Fruit fly (Drosophila melanogaster): ENCODE measurements around the gene Ir94a.

The Ir94a gene

dm6 chr3R:22093950-22094349, 19.3 kb upstream of the Ir94a start:
- no peak for TF ChIP-seq rn (GFP tag; IDR thresholded peaks at IDR 0.05)
- TF ChIP-seq CG34367 (tag; optimal IDR thresholded peaks at IDR 0.05), result no peak
- no peak for TF ChIP-seq Pif1B (GFP tag; optimal IDR thresholded peaks at IDR 0.05)
- TF ChIP-seq Snoo (tag; optimal IDR thresholded peaks at IDR 0.05), result no peak
- TF ChIP-seq fd96Ca (GFP tag; IDR thresholded peaks at IDR 0.05), result no peak
- TF ChIP-seq D1 (tag; optimal IDR thresholded peaks at IDR 0.05), result no peak
- no peak for TF ChIP-seq CG14655 (GFP tag; optimal IDR thresholded peaks at IDR 0.05)
- TF ChIP-seq CG4496 (GFP tag; IDR thresholded peaks at IDR 0.05), result no peak
- TF ChIP-seq Pif1A (GFP tag; optimal IDR thresholded peaks at IDR 0.05), result no peak
- no peak for TF ChIP-seq CG8301 (tag; optimal IDR thresholded peaks at IDR 0.05)
- TF ChIP-seq CG12605 (GFP tag; IDR thresholded peaks at IDR 0.05), result no peak
- TF ChIP-seq CG10348 (GFP tag; IDR thresholded peaks at IDR 0.05), result no peak
- no peak for TF ChIP-seq Ets98B (GFP tag; IDR thresholded peaks at IDR 0.05)
- TF ChIP-seq CG13204 (GFP tag; optimal IDR thresholded peaks at IDR 0.05), result no peak
- TF ChIP-seq CG9948 (tag; optimal IDR thresholded peaks at IDR 0.05), result no peak

dm6 chr3R:22096893-22097292, 16.3 kb upstream of the Ir94a start:
- TF ChIP-seq Pif1B (GFP tag; optimal IDR thresholded peaks at IDR 0.05) (no peak), CG12605 (GFP tag; IDR thresholded peaks at IDR 0.05) (no peak), gl (tag; optimal IDR thresholded peaks at IDR 0.05) (no peak), CG8301 (tag; optimal IDR thresholded peaks at IDR 0.05) (no peak), Pif1A (GFP tag; optimal IDR thresholded peaks at IDR 0.05) (no peak), CG13204 (GFP tag; optimal IDR thresholded peaks at IDR 0.05) (no peak), CG14655 (GFP tag; optimal IDR thresholded peaks at IDR 0.05) (no peak), CG15710 (tag; optimal IDR thresholded peaks at IDR 0.05) (no peak), CG4496 (GFP tag; IDR thresholded peaks at IDR 0.05) (no peak), CG9948 (tag; optimal IDR thresholded peaks at IDR 0.05) (no peak)

dm6 chr3R:22103114-22103513, 10.1 kb upstream of the Ir94a start, which contains the start of gene CG13407:
Gene CG13407, plus strand, starts transcription at chr3R:22103414.
- TF ChIP-seq CG32121 (GFP tag; IDR thresholded peaks at IDR 0.05), result no peak
- no peak for TF ChIP-seq CG8301 (tag; optimal IDR thresholded peaks at IDR 0.05)
- TF ChIP-seq gl (tag; optimal IDR thresholded peaks at IDR 0.05), result no peak

- TF ChIP-seq D1 (tag; optimal IDR thresholded peaks at IDR 0.05), result no peak
- TF ChIP-seq Pif1B (GFP tag; optimal IDR thresholded peaks at IDR 0.05), result no peak
- TF ChIP-seq Ets98B (GFP tag; IDR thresholded peaks at IDR 0.05), result no peak
These were observed 4.9 kb upstream of the Ir94a start for dm6 chr3R:22108316-22108715.

- TF ChIP-seq CG10348 (GFP tag; IDR thresholded peaks at IDR 0.05), result no peak
These were observed 3.9 kb downstream of the Ir94a start, which contains the start of gene Ir94b for dm6 chr3R:22117149-22117548. Gene Ir94b, minus strand, starts transcription at chr3R:22117249.

- TF ChIP-seq Ets98B (GFP tag; IDR thresholded peaks at IDR 0.05) (no peak), CG8159 (tag; optimal IDR thresholded peaks at IDR 0.05) (no peak), CG10348 (GFP tag; IDR thresholded peaks at IDR 0.05) (no peak), Snoo (tag; optimal IDR thresholded peaks at IDR 0.05) (no peak), CG9948 (tag; optimal IDR thresholded peaks at IDR 0.05) (no peak), Pif1A (GFP tag; optimal IDR thresholded peaks at IDR 0.05) (no peak), EcR (GFP tag; optimal IDR thresholded peaks at IDR 0.05) (no peak), fd96Ca (GFP tag; IDR thresholded peaks at IDR 0.05) (no peak), CG8301 (tag; optimal IDR thresholded peaks at IDR 0.05) (no peak), CG15710 (tag; optimal IDR thresholded peaks at IDR 0.05) (no peak), CG13204 (GFP tag; optimal IDR thresholded peaks at IDR 0.05) (no peak), CG12605 (GFP tag; IDR thresholded peaks at IDR 0.05) (no peak), Pif1B (GFP tag; optimal IDR thresholded peaks at IDR 0.05) (no peak), CG34367 (tag; optimal IDR thresholded peaks at IDR 0.05) (no peak)
These were observed 6.1 kb downstream of the Ir94a start, which contains the start of gene Ir94c for dm6 chr3R:22119354-22119753. Gene Ir94c, minus strand, starts transcription at chr3R:22119454.

dm6 chr3R:22119761-22120160, 6.5 kb downstream of the Ir94a start, which contains the start of gene CG42390:
Gene CG42390, plus strand, starts transcription at chr3R:22120061.
- TF ChIP-seq CG4496 (GFP tag; IDR thresholded peaks at IDR 0.05) (no peak), CG15710 (tag; optimal IDR thresholded peaks at IDR 0.05) (no peak), CG13204 (GFP tag; optimal IDR thresholded peaks at IDR 0.05) (no peak), Ets98B (GFP tag; IDR thresholded peaks at IDR 0.05) (no peak), CG14655 (GFP tag; optimal IDR thresholded peaks at IDR 0.05) (no peak), CG32121 (GFP tag; IDR thresholded peaks at IDR 0.05) (no peak), CG34367 (tag; optimal IDR thresholded peaks at IDR 0.05) (no peak), EcR (GFP tag; optimal IDR thresholded peaks at IDR 0.05) (no peak), Pif1A (GFP tag; optimal IDR thresholded peaks at IDR 0.05) (no peak), rn (GFP tag; IDR thresholded peaks at IDR 0.05) (no peak), CG12605 (GFP tag; IDR thresholded peaks at IDR 0.05) (no peak), CG8301 (tag; optimal IDR thresholded peaks at IDR 0.05) (no peak), gl (tag; optimal IDR thresholded peaks at IDR 0.05) (no peak), CG10348 (GFP tag; IDR thresholded peaks at IDR 0.05) (no peak), CG8159 (tag; optimal IDR thresholded peaks at IDR 0.05) (no peak)

dm6 chr3R:22121220-22121619, 8.0 kb downstream of the Ir94a start:
- TF ChIP-seq Snoo (tag; optimal IDR thresholded peaks at IDR 0.05), result no peak
- no peak for TF ChIP-seq EcR (GFP tag; optimal IDR thresholded peaks at IDR 0.05)
- TF ChIP-seq CG4496 (GFP tag; IDR thresholded peaks at IDR 0.05), result no peak
- no peak for TF ChIP-seq CG14655 (GFP tag; optimal IDR thresholded peaks at IDR 0.05)
- no peak for TF ChIP-seq Pif1B (GFP tag; optimal IDR thresholded peaks at IDR 0.05)
- TF ChIP-seq CG17806 (tag; optimal IDR thresholded peaks at IDR 0.05), result no peak
- no peak for TF ChIP-seq rn (GFP tag; IDR thresholded peaks at IDR 0.05)
- TF ChIP-seq CG10348 (GFP tag; IDR thresholded peaks at IDR 0.05), result no peak
- TF ChIP-seq CG9948 (tag; optimal IDR thresholded peaks at IDR 0.05), result no peak
- no peak for TF ChIP-seq CG34367 (tag; optimal IDR thresholded peaks at IDR 0.05)
- TF ChIP-seq CG15710 (tag; optimal IDR thresholded peaks at IDR 0.05), result no peak
- TF ChIP-seq CG32121 (GFP tag; IDR thresholded peaks at IDR 0.05), result no peak
